Worm (Caenorhabditis elegans): Measurements from ENCODE around the gene apt-9.

DNA sequence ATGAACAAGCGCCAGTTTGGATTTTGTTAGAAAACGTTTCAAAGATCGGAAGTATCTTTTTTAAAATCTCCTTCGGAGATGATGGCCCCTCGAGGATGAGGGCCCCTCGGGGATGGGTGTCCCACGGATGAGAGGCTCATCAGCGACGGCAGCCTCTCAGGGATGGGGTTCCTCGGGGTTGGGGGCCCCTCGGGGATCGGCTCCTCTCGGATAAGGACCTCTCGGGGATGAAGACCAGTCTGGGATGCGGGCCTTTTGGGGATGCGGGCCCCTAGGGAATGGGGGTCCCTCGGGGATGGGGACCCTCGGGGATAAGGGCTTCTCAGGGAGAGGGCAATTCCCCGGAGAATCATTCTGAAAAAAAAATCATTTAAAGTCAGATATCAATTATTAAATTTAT lies 18.0 kb upstream of the apt-9 start:
- TF ChIP-seq mdl-1 (tag; optimal IDR thresholded peaks at IDR 0.05) (no peak), nhr-77 (tag; optimal IDR thresholded peaks at IDR 0.05) (no peak), skn-1 (tag; optimal IDR thresholded peaks at IDR 0.05) (no peak), unc-98 (GFP tag; IDR thresholded peaks at IDR 0.05) (no peak), lin-39 (tag; optimal IDR thresholded peaks at IDR 0.05) (no peak), C34B4.2 (tag; optimal IDR thresholded peaks at IDR 0.05) (no peak), ztf-11 (tag; optimal IDR thresholded peaks at IDR 0.05) (no peak), xbp-1 (tag; optimal IDR thresholded peaks at IDR 0.05) (no peak), aly-2 (tag; optimal IDR thresholded peaks at IDR 0.05) (no peak), unc-30 (tag; optimal IDR thresholded peaks at IDR 0.05) (no peak), unc-62 (GFP tag; optimal IDR thresholded peaks at IDR 0.05) (no peak), unc-86 (tag; optimal IDR thresholded peaks at IDR 0.05) (no peak), hlh-4 (tag; optimal IDR thresholded peaks at IDR 0.05) (no peak), elt-3 (tag; optimal IDR thresholded peaks at IDR 0.05) (no peak)
